Fruit fly (Drosophila melanogaster) whole organism, embryonic: ENCODE data around the gene Rad17.

Experiments
- Atf3 ChIP-seq: fragments of 200-800 bp; sonication (Bioruptor generic); optimal IDR thresholded peaks from 3 replicates; lab custom pipeline; 2016; ENCODE audit warnings: missing biosample characterization, missing genetic modification characterization
- CG10209 ChIP-seq: fragments of 200-800 bp; sonication (Bioruptor generic); optimal IDR thresholded peaks from 3 replicates; lab custom pipeline; 2017; ENCODE audit warnings: missing biosample characterization, mild to moderate bottlenecking, missing genetic modification characterization, missing genetic modification reagents
- CG10366 ChIP-seq: fragments of 200-800 bp; sonication (Bioruptor generic); IDR thresholded peaks from 2 replicates; pipeline ENCODE4 v1.3.6; 2022; ENCODE audit warnings: missing biosample characterization, missing genetic modification characterization
- CG10654 ChIP-seq: fragments of 200-800 bp; sonication (Bioruptor generic); optimal IDR thresholded peaks from 2 replicates; lab custom pipeline; 2016; ENCODE audit warnings: missing biosample characterization, missing genetic modification characterization
- CG10959 ChIP-seq: fragments of 200-800 bp; sonication (Bioruptor generic); IDR thresholded peaks from 2 replicates; pipeline ENCODE4 v1.3.6; 2022; ENCODE audit warnings: missing biosample characterization, missing genetic modification characterization
- CG1603 ChIP-seq: fragments of 200-800 bp; sonication (Bioruptor generic); optimal IDR thresholded peaks from 2 replicates; lab custom pipeline; 2019; ENCODE audit warnings: missing biosample characterization, mild to moderate bottlenecking, missing genetic modification characterization, moderate library complexity
- CG16779 ChIP-seq: fragments of 200-800 bp; sonication (Bioruptor generic); IDR thresholded peaks from 2 replicates; pipeline ENCODE4 v1.3.6; 2022; ENCODE audit warnings: missing biosample characterization, missing genetic modification characterization
- CG18619 ChIP-seq: fragments of 200-800 bp; sonication (Bioruptor generic); optimal IDR thresholded peaks from 3 replicates; lab custom pipeline; 2017; ENCODE audit warnings: missing biosample characterization, mild to moderate bottlenecking, missing genetic modification characterization
- CG2202 ChIP-seq: fragments of 200-800 bp; sonication (Bioruptor generic); optimal IDR thresholded peaks from 2 replicates; lab custom pipeline; 2018; ENCODE audit warnings: missing biosample characterization, mild to moderate bottlenecking, missing genetic modification characterization
- CG2712 ChIP-seq: fragments of 200-800 bp; optimal IDR thresholded peaks from 3 replicates; lab custom pipeline; 2019; ENCODE audit warnings: missing biosample characterization, mild to moderate bottlenecking, missing genetic modification characterization, moderate library complexity
- CG33213 ChIP-seq: fragments of 200-800 bp; sonication (Bioruptor generic); optimal IDR thresholded peaks from 3 replicates; lab custom pipeline; 2016; ENCODE audit warnings: missing biosample characterization, missing genetic modification characterization
- CG4820 ChIP-seq: fragments of 200-800 bp; sonication (Bioruptor generic); optimal IDR thresholded peaks from 3 replicates; lab custom pipeline; 2016; ENCODE audit warnings: missing biosample characterization, missing genetic modification characterization
- CG6175 ChIP-seq: fragments of 200-800 bp; sonication (Bioruptor generic); IDR thresholded peaks from 3 replicates; pipeline ENCODE4 v1.3.6; 2022; ENCODE audit warnings: missing biosample characterization, missing genetic modification characterization
- CG8359 ChIP-seq: fragments of 200-800 bp; sonication (Bioruptor generic); optimal IDR thresholded peaks from 2 replicates; lab custom pipeline; 2017; ENCODE audit warnings: missing biosample characterization, mild to moderate bottlenecking, missing genetic modification characterization, borderline replicate concordance
- CG9932 ChIP-seq: fragments of 200-800 bp; sonication (Bioruptor generic); IDR thresholded peaks from 2 replicates; pipeline ENCODE4 v1.3.6; 2022; ENCODE audit warnings: missing biosample characterization, missing genetic modification characterization
- Camta ChIP-seq: fragments of 200-800 bp; sonication (Bioruptor generic); optimal IDR thresholded peaks from 2 replicates; lab custom pipeline; 2016; ENCODE audit warnings: missing biosample characterization, missing genetic modification characterization
- CkIIα-i1 ChIP-seq: fragments of 200-800 bp; sonication (Bioruptor generic); IDR thresholded peaks from 2 replicates; pipeline ENCODE4 v1.3.6; 2022; ENCODE audit warnings: missing biosample characterization, missing genetic modification characterization
- CrebB ChIP-seq: fragments of 200-800 bp; sonication (Bioruptor generic); optimal IDR thresholded peaks from 3 replicates; lab custom pipeline; 2018; ENCODE audit warnings: missing biosample characterization, mild to moderate bottlenecking, missing genetic modification characterization
- Dad ChIP-seq: fragments of 200-800 bp; sonication (Bioruptor generic); optimal IDR thresholded peaks from 3 replicates; lab custom pipeline; 2016; ENCODE audit warnings: missing biosample characterization, missing genetic modification characterization
- Dbx ChIP-seq: fragments of 200-800 bp; sonication (Bioruptor generic); IDR thresholded peaks from 3 replicates; pipeline ENCODE4 v1.3.6; 2022; ENCODE audit warnings: missing biosample characterization, missing genetic modification characterization
- ERR ChIP-seq: fragments of 200-800 bp; sonication (Bioruptor generic); optimal IDR thresholded peaks from 2 replicates; lab custom pipeline; 2016; ENCODE audit warnings: missing biosample characterization, missing genetic modification characterization
- HLH4C ChIP-seq: fragments of 200-800 bp; sonication (Bioruptor generic); IDR thresholded peaks from 3 replicates; pipeline ENCODE4 v1.3.6; 2022; ENCODE audit warnings: missing biosample characterization, missing genetic modification characterization; ENCODE audit not compliant: partially characterized antibody
- Lim3 ChIP-seq: fragments of 200-800 bp; sonication (Bioruptor generic); IDR thresholded peaks from 2 replicates; pipeline ENCODE4 v1.3.6; 2022; ENCODE audit warnings: missing biosample characterization, missing genetic modification characterization
- MTF-1 ChIP-seq: fragments of 200-800 bp; sonication (Bioruptor generic); optimal IDR thresholded peaks from 2 replicates; lab custom pipeline; 2018; ENCODE audit warnings: missing biosample characterization, mild to moderate bottlenecking, missing genetic modification characterization, borderline replicate concordance
- Nf-YA ChIP-seq: fragments of 200-800 bp; sonication (Bioruptor generic); IDR thresholded peaks from 2 replicates; pipeline ENCODE4 v1.3.6; 2022; ENCODE audit warnings: missing biosample characterization, missing genetic modification characterization
- Sox102F ChIP-seq: fragments of 200-800 bp; sonication (Bioruptor generic); optimal IDR thresholded peaks from 2 replicates; lab custom pipeline; 2018; ENCODE audit warnings: missing biosample characterization, mild to moderate bottlenecking, missing genetic modification characterization, moderate library complexity
- Sry-δ ChIP-seq: fragments of 200-800 bp; sonication (Bioruptor generic); optimal IDR thresholded peaks from 2 replicates; lab custom pipeline; 2016; ENCODE audit warnings: missing biosample characterization, missing genetic modification characterization
- Xbp1 ChIP-seq: fragments of 200-800 bp; sonication (Bioruptor generic); optimal IDR thresholded peaks from 3 replicates; lab custom pipeline; 2016; ENCODE audit warnings: missing biosample characterization, mild to moderate bottlenecking, missing genetic modification characterization
- ab ChIP-seq: fragments of 200-800 bp; sonication (Bioruptor generic); optimal IDR thresholded peaks from 2 replicates; lab custom pipeline; 2016; ENCODE audit warnings: missing biosample characterization, missing genetic modification characterization
- bab2 ChIP-seq: fragments of 200-800 bp; sonication (Bioruptor generic); optimal IDR thresholded peaks from 2 replicates; lab custom pipeline; 2016; ENCODE audit warnings: missing biosample characterization, missing genetic modification characterization
- cad ChIP-seq: fragments of >200 bp; optimal IDR thresholded peaks from 2 replicates; lab custom pipeline; 2017; ENCODE audit warnings: missing biosample characterization, missing genetic modification characterization
- chn ChIP-seq: fragments of 200-800 bp; sonication (Bioruptor generic); optimal IDR thresholded peaks from 2 replicates; lab custom pipeline; 2016; ENCODE audit warnings: missing biosample characterization, missing genetic modification characterization
- crc ChIP-seq: fragments of 200-800 bp; sonication (Bioruptor generic); optimal IDR thresholded peaks from 2 replicates; lab custom pipeline; 2016; ENCODE audit warnings: missing biosample characterization, missing genetic modification characterization
- dimm ChIP-seq: fragments of 200-800 bp; sonication (Bioruptor generic); IDR thresholded peaks from 2 replicates; pipeline ENCODE4 v1.3.6; 2022; ENCODE audit warnings: missing biosample characterization, missing genetic modification characterization
- en ChIP-seq: fragments of 200-800 bp; sonication (Bioruptor generic); optimal IDR thresholded peaks from 2 replicates; lab custom pipeline; 2016; ENCODE audit warnings: missing biosample characterization, missing genetic modification characterization
- esg ChIP-seq: fragments of 200-800 bp; sonication (Bioruptor generic); conservative IDR thresholded peaks from 2 replicates; pipeline ENCODE4 v1.3.6; 2022; ENCODE audit warnings: missing biosample characterization, missing genetic modification characterization
- ind ChIP-seq: fragments of 200-800 bp; sonication (Bioruptor generic); optimal IDR thresholded peaks from 3 replicates; lab custom pipeline; 2016; ENCODE audit warnings: missing biosample characterization, missing genetic modification characterization
- lilli ChIP-seq: fragments of 200-800 bp; sonication (Bioruptor generic); optimal IDR thresholded peaks from 3 replicates; lab custom pipeline; 2016; ENCODE audit warnings: missing biosample characterization, missing genetic modification characterization
- lov ChIP-seq, 2 experiments: fragments of 200-800 bp in 1 of 2; fragments of >200 bp in 1 of 2; sonication (Bioruptor generic) in 1 of 2; IDR thresholded peaks in 1 of 2; optimal IDR thresholded peaks in 1 of 2; 2 replicates in 1 of 2; 3 replicates in 1 of 2; pipeline versions ENCODE4 v1.3.6 to Lab custom; 2017 to 2022; ENCODE audit warnings: missing biosample characterization in 1 of 2, missing genetic modification characterization in 1 of 2
- org-1 ChIP-seq: fragments of 200-800 bp; sonication (Bioruptor generic); optimal IDR thresholded peaks from 2 replicates; lab custom pipeline; 2017; ENCODE audit warnings: missing biosample characterization, missing genetic modification characterization
- pan ChIP-seq, 4 experiments: fragments of >200 bp in 3 of 4; fragments of 200-800 bp in 1 of 4; sonication (Bioruptor generic) in 1 of 4; optimal IDR thresholded peaks in 3 of 4; IDR thresholded peaks in 1 of 4; 2 replicates each; pipeline versions ENCODE4 v1.3.6 to Lab custom; 2017 to 2022; ENCODE audit warnings: missing biosample characterization in 2 of 4, missing genetic modification characterization in 2 of 4, mixed read lengths in 1 of 4
- pita ChIP-seq: fragments of 200-800 bp; sonication (Bioruptor generic); optimal IDR thresholded peaks from 2 replicates; lab custom pipeline; 2017; ENCODE audit warnings: missing biosample characterization, mild to moderate bottlenecking, missing genetic modification characterization
- salm ChIP-seq: fragments of 200-800 bp; sonication (Bioruptor generic); optimal IDR thresholded peaks from 2 replicates; lab custom pipeline; 2018; ENCODE audit warnings: missing biosample characterization, mild to moderate bottlenecking, missing genetic modification characterization
- sc ChIP-seq, 3 experiments: fragments of >200 bp in 2 of 3; fragments of 200-800 bp in 1 of 3; sonication (Bioruptor generic) in 1 of 3; optimal IDR thresholded peaks; 2 replicates in 2 of 3; 3 replicates in 1 of 3; lab custom pipeline; 2017; ENCODE audit warnings: mild to moderate bottlenecking in 1 of 3, missing biosample characterization in 1 of 3, missing genetic modification characterization in 1 of 3, missing genetic modification reagents in 1 of 3
- scrt ChIP-seq: fragments of 200-800 bp; sonication (Bioruptor generic); optimal IDR thresholded peaks from 2 replicates; lab custom pipeline; 2018; ENCODE audit warnings: missing biosample characterization, mild to moderate bottlenecking, missing genetic modification characterization, moderate library complexity
- trem ChIP-seq: fragments of 200-800 bp; optimal IDR thresholded peaks from 3 replicates; lab custom pipeline; 2019; ENCODE audit warnings: missing biosample characterization, mild to moderate bottlenecking, missing genetic modification characterization, moderate library complexity
- zen ChIP-seq: fragments of 200-800 bp; sonication (Bioruptor generic); optimal IDR thresholded peaks from 3 replicates; lab custom pipeline; 2018; ENCODE audit warnings: missing biosample characterization, mild to moderate bottlenecking, missing genetic modification characterization, moderate library complexity
- zen2 ChIP-seq: fragments of 200-800 bp; sonication (Bioruptor generic); IDR thresholded peaks from 3 replicates; pipeline ENCODE4 v1.3.6; 2022; ENCODE audit warnings: missing biosample characterization, missing genetic modification characterization; ENCODE audit not compliant: partially characterized antibody

Gene Rad17

DNA sequence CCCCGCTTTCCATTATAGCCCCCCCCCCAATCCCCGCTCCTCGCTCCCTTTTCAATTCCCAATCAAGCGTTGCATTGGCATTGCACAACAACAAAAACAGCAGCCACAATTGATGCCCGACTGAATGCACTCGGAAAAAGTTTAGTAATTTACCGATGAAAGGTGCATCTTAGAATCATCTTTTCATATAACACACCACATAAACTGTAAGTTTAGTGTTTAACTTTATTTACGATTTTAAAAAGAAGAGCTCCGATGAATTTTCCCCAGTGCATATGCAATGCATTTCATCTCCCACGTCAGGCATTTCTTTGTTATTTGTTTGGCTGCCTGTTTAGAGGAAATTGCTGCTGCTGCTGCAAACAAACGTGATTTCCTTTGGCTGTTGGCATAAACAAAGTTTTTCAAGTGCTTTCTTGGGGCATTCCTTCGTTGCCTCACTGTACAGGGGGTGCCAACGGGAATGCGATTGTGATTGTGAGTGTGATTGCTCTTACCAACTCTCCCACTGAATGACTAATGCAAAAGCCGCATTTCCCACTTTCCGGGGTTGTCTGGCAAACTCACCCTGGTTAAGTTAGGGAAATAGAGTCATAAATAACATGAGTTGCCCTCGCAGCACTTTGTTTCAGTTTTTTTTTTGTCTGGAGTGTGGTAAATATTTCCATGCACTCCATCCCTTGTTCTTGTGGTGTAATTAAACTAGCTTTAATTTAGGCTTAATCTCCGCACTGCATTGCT, 29.4 kb upstream of the Rad17 start (continued):
- peak; percentile 27 for TF ChIP-seq CG10209
- no peak for TF ChIP-seq crc
- no peak for TF ChIP-seq pan (optimal IDR thresholded peaks at IDR 0.05; lab: Kevin White, UChicago)
- TF ChIP-seq pan (GFP tag; optimal IDR thresholded peaks at IDR 0.05 in 1 of 2, IDR thresholded peaks at IDR 0.05 in 1 of 2) = peak in 1 of 2 experiments; percentile 11
- peak; percentile 41 for TF ChIP-seq Atf3
- peak; percentile 72 for TF ChIP-seq chn (GFP tag; lab: Kevin White, UChicago)
- TF ChIP-seq CG9932 (GFP tag; lab: Robert Waterston, UW) = no peak
- no peak for TF ChIP-seq CrebB (tag; lab: Kevin White, UChicago)
- TF ChIP-seq scrt (GFP tag; lab: Kevin White, UChicago) = no peak
- peak; percentile 85 for TF ChIP-seq Sox102F (GFP tag; lab: Kevin White, UChicago)
- peak; percentile 69 for TF ChIP-seq CG10654 (GFP tag; lab: Kevin White, UChicago)
- peak; percentile 60 for TF ChIP-seq ab
- peak; percentile 42 for TF ChIP-seq MTF-1 (GFP tag; lab: Kevin White, UChicago)
- peak; percentile 6 for TF ChIP-seq CG33213
- peak; percentile 89 for TF ChIP-seq CG1603
- peak; percentile 60 for TF ChIP-seq trem
- no peak for TF ChIP-seq sc (optimal IDR thresholded peaks at IDR 0.05; lab: Kevin White, UChicago)
- peak; percentile 63 for TF ChIP-seq sc (GFP tag; optimal IDR thresholded peaks at IDR 0.05; lab: Kevin White, UChicago)
- TF ChIP-seq zen2 (GFP tag; lab: Robert Waterston, UW) = no peak
- no peak for TF ChIP-seq CG18619 (GFP tag; lab: Kevin White, UChicago)
- TF ChIP-seq ERR (GFP tag; lab: Kevin White, UChicago) = no peak
- peak; percentile 75 for TF ChIP-seq CG2202 (tag; lab: Kevin White, UChicago)
- no peak for TF ChIP-seq CkIIα-i1 (GFP tag; lab: Robert Waterston, UW)
- no peak for TF ChIP-seq CG16779
- TF ChIP-seq CG10959 = peak; percentile 88
- peak; percentile 53 for TF ChIP-seq ind
- peak; percentile 89 for TF ChIP-seq CG2712 (tag; lab: Kevin White, UChicago)
- TF ChIP-seq pita = no peak
- peak; percentile 73 for TF ChIP-seq CG4820 (GFP tag; lab: Kevin White, UChicago)
- TF ChIP-seq cad (GFP tag; lab: Kevin White, UChicago) = no peak
- no peak for TF ChIP-seq Dad (GFP tag; lab: Kevin White, UChicago)
- peak; percentile 66 for TF ChIP-seq Xbp1
- no peak for TF ChIP-seq lov (optimal IDR thresholded peaks at IDR 0.05; lab: Kevin White, UChicago)
- peak; percentile 84; the same call in 2 of the 3 replicates for TF ChIP-seq lov (GFP tag; IDR thresholded peaks at IDR 0.05; lab: Robert Waterston, UW)
- TF ChIP-seq lilli (GFP tag; lab: Kevin White, UChicago) = peak; percentile 29
- TF ChIP-seq salm = peak; percentile 29
- peak; percentile 32; the same call in 1 of the 2 replicates for TF ChIP-seq Nf-YA (GFP tag; lab: Robert Waterston, UW)
- peak; percentile 29 for TF ChIP-seq CG8359 (GFP tag; lab: Kevin White, UChicago)
- peak; percentile 51 for TF ChIP-seq org-1 (GFP tag; lab: Kevin White, UChicago)
- TF ChIP-seq zen (tag; lab: Kevin White, UChicago) = peak; percentile 48
- no peak for TF ChIP-seq en (GFP tag; lab: Kevin White, UChicago)
- TF ChIP-seq Camta = peak; percentile 47
- peak; percentile 45; the same call in 1 of the 2 replicates for TF ChIP-seq CG10366 (GFP tag; lab: Robert Waterston, UW)
- TF ChIP-seq CG6175 (GFP tag; lab: Robert Waterston, UW) = no peak
- no peak for TF ChIP-seq Dbx
- no peak; the same call in 1 of the 2 replicates for TF ChIP-seq esg (GFP tag; lab: Robert Waterston, UW)
- TF ChIP-seq HLH4C (GFP tag; lab: Robert Waterston, UW) = no peak
- peak; percentile 13 for TF ChIP-seq Sry-δ (GFP tag; lab: Kevin White, UChicago)
- peak; percentile 38 for TF ChIP-seq bab2 (GFP tag; lab: Kevin White, UChicago)
- TF ChIP-seq dimm = 0 out of 2 replicates have a peak, but pooled peaks have one; percentile 31
- TF ChIP-seq Lim3 (GFP tag; lab: Robert Waterston, UW) = no peak
